Worm (Caenorhabditis elegans) whole organism, L1 larva: Measurements from ENCODE around the gene F35E8.10.

Experiments used
- C04F5.9 ChIP-seq: sonication (generic microtip); optimal IDR thresholded peaks from 2 replicates; lab custom pipeline; 2016; ENCODE audit warnings: missing genetic modification characterization, missing compliant biosample characterization
- C34B4.2 ChIP-seq: sonication (generic microtip); optimal IDR thresholded peaks from 2 replicates; lab custom pipeline; 2017; ENCODE audit warnings: mild to moderate bottlenecking, missing genetic modification characterization, missing compliant biosample characterization
- Y116A8C.19 ChIP-seq: sonication (generic microtip); optimal IDR thresholded peaks from 2 replicates; lab custom pipeline; 2016; ENCODE audit warnings: missing compliant biosample characterization, missing genetic modification characterization, borderline replicate concordance
- aha-1 ChIP-seq: fragments of 150-350 bp; optimal IDR thresholded peaks from 2 replicates; lab custom pipeline; 2014; ENCODE audit warnings: missing biosample characterization, missing genetic modification characterization
- ama-1 ChIP-seq: fragments of 150-350 bp; optimal IDR thresholded peaks from 2 replicates; lab custom pipeline; 2014
- blmp-1 ChIP-seq: fragments of 150-350 bp; optimal IDR thresholded peaks from 2 replicates; lab custom pipeline; 2014; ENCODE audit warnings: missing biosample characterization, missing genetic modification characterization
- ceh-63 ChIP-seq: fragments of 200-800 bp; sonication (Bioruptor generic); optimal IDR thresholded peaks from 2 replicates; lab custom pipeline; 2018; ENCODE audit warnings: mild to moderate bottlenecking, missing genetic modification characterization, missing compliant biosample characterization
- ceh-82 ChIP-seq, 3 experiments: fragments of 150-350 bp in 1 of 3; sonication (generic microtip) in 2 of 3; optimal IDR thresholded peaks; 2 replicates each; lab custom pipeline; 2014 to 2017; ENCODE audit warnings: missing biosample characterization in 3 of 3, missing genetic modification characterization in 3 of 3
- dpl-1 ChIP-seq, 3 experiments: fragments of 150-350 bp in 2 of 3; sonication (generic microtip) in 1 of 3; optimal IDR thresholded peaks; 2 replicates each; lab custom pipeline; 2014 to 2017; ENCODE audit warnings: missing biosample characterization in 3 of 3, missing genetic modification characterization in 3 of 3, missing genetic modification reagents in 3 of 3
- efl-1 ChIP-seq, 4 experiments: fragments of 150-350 bp; optimal IDR thresholded peaks in 3 of 4; peaks in 1 of 4; 1 replicate in 1 of 4; 2 replicates in 3 of 4; lab custom pipeline; 2014; ENCODE audit warnings: missing biosample characterization in 2 of 4, missing genetic modification characterization in 2 of 4, missing genetic modification reagents in 2 of 4
- elt-3 ChIP-seq, 6 experiments: fragments of 150-350 bp in 1 of 6; sonication (generic microtip); optimal IDR thresholded peaks; 2 replicates each; lab custom pipeline; 2017 to 2018; ENCODE audit warnings: missing biosample characterization in 6 of 6, missing genetic modification characterization in 6 of 6, inconsistent platforms in 1 of 6
- fkh-10 ChIP-seq: sonication (generic microtip); optimal IDR thresholded peaks from 2 replicates; lab custom pipeline; 2017; ENCODE audit warnings: missing biosample characterization, missing genetic modification reagents, missing genetic modification characterization
- fkh-8 ChIP-seq: sonication (generic microtip); optimal IDR thresholded peaks from 2 replicates; lab custom pipeline; 2016; ENCODE audit warnings: mild to moderate bottlenecking, missing genetic modification characterization, missing compliant biosample characterization
- irx-1 ChIP-seq: sonication (generic microtip); optimal IDR thresholded peaks from 2 replicates; lab custom pipeline; 2016; ENCODE audit warnings: missing genetic modification characterization, missing compliant biosample characterization
- isw-1 ChIP-seq: fragments of 200-800 bp; sonication (Bioruptor generic); IDR thresholded peaks from 2 replicates; pipeline ENCODE4 v1.3.6; 2022; ENCODE audit warnings: missing genetic modification characterization, missing compliant biosample characterization
- lin-14 ChIP-seq: fragments of 200-800 bp; sonication (Bioruptor generic); optimal IDR thresholded peaks from 2 replicates; lab custom pipeline; 2018; ENCODE audit warnings: mild to moderate bottlenecking, missing genetic modification characterization, moderate library complexity, missing compliant biosample characterization
- lin-35 ChIP-seq, 2 experiments: fragments of 150-350 bp; optimal IDR thresholded peaks; 2 replicates each; lab custom pipeline; 2014; ENCODE audit warnings: missing biosample characterization in 2 of 2, missing genetic modification characterization in 2 of 2, missing genetic modification reagents in 2 of 2
- lin-39 ChIP-seq: fragments of 150-350 bp; optimal IDR thresholded peaks from 2 replicates; lab custom pipeline; 2014; ENCODE audit warnings: missing biosample characterization, missing genetic modification reagents, missing genetic modification characterization
- lir-3 ChIP-seq: sonication (generic microtip); optimal IDR thresholded peaks from 2 replicates; lab custom pipeline; 2016; ENCODE audit warnings: mild to moderate bottlenecking, missing genetic modification characterization, moderate library complexity, missing compliant biosample characterization; ENCODE audit not compliant: poor library complexity
- lsy-2 ChIP-seq, 2 experiments: fragments of 150-350 bp; optimal IDR thresholded peaks; 2 replicates each; lab custom pipeline; 2014; ENCODE audit warnings: missing biosample characterization in 2 of 2, missing genetic modification characterization in 2 of 2
- nhr-11 ChIP-seq: fragments of 150-350 bp; optimal IDR thresholded peaks from 2 replicates; lab custom pipeline; 2014; ENCODE audit warnings: missing biosample characterization, missing genetic modification characterization
- nhr-237 ChIP-seq: fragments of 150-350 bp; optimal IDR thresholded peaks from 2 replicates; lab custom pipeline; 2014; ENCODE audit warnings: missing biosample characterization, missing genetic modification characterization
- nhr-28 ChIP-seq: fragments of 150-350 bp; optimal IDR thresholded peaks from 2 replicates; lab custom pipeline; 2014; ENCODE audit warnings: missing biosample characterization, missing genetic modification characterization
- nhr-77 ChIP-seq: fragments of 150-350 bp; optimal IDR thresholded peaks from 2 replicates; lab custom pipeline; 2014; ENCODE audit warnings: missing biosample characterization, missing genetic modification characterization
- nhr-84 ChIP-seq: sonication (generic microtip); optimal IDR thresholded peaks from 2 replicates; lab custom pipeline; 2017; ENCODE audit warnings: missing biosample characterization, missing genetic modification characterization
- nhr-85 ChIP-seq: sonication (generic microtip); peaks from one replicate; lab custom pipeline; 2016; ENCODE audit warnings: missing genetic modification characterization, inconsistent platforms, missing compliant biosample characterization
- pax-3 ChIP-seq: fragments of 200-800 bp; sonication (Bioruptor generic); optimal IDR thresholded peaks from 2 replicates; lab custom pipeline; 2018; ENCODE audit warnings: mild to moderate bottlenecking, missing genetic modification characterization, moderate library complexity, missing compliant biosample characterization
- rnt-1 ChIP-seq: sonication (generic microtip); optimal IDR thresholded peaks from 2 replicates; lab custom pipeline; 2016; ENCODE audit warnings: mild to moderate bottlenecking, missing genetic modification characterization, moderate library complexity, missing compliant biosample characterization
- sox-4 ChIP-seq: sonication (generic microtip); optimal IDR thresholded peaks from 2 replicates; lab custom pipeline; 2016; ENCODE audit warnings: missing genetic modification characterization, missing compliant biosample characterization
- swsn-7 ChIP-seq: sonication (generic microtip); optimal IDR thresholded peaks from 2 replicates; lab custom pipeline; 2016; ENCODE audit warnings: missing genetic modification characterization, missing compliant biosample characterization
- tbx-2 ChIP-seq: sonication (generic microtip); optimal IDR thresholded peaks from 2 replicates; lab custom pipeline; 2016; ENCODE audit warnings: missing genetic modification characterization, missing compliant biosample characterization
- unc-62 ChIP-seq: fragments of 150-350 bp; optimal IDR thresholded peaks from 2 replicates; lab custom pipeline; 2014; ENCODE audit warnings: missing biosample characterization, missing genetic modification reagents, missing genetic modification characterization
- unc-86 ChIP-seq: sonication (generic microtip); optimal IDR thresholded peaks from 2 replicates; lab custom pipeline; 2016; ENCODE audit warnings: missing genetic modification characterization, missing compliant biosample characterization
- unc-98 ChIP-seq: fragments of 200-800 bp; sonication (Bioruptor generic); IDR thresholded peaks from 2 replicates; pipeline ENCODE4 v1.3.6; 2022; ENCODE audit warnings: missing genetic modification characterization, missing compliant biosample characterization
- zip-4 ChIP-seq: fragments of 200-800 bp; sonication (Bioruptor generic); optimal IDR thresholded peaks from 2 replicates; lab custom pipeline; 2018; ENCODE audit warnings: mild to moderate bottlenecking, missing genetic modification characterization, moderate library complexity, missing compliant biosample characterization
- ztf-4 ChIP-seq: fragments of 150-350 bp; optimal IDR thresholded peaks from 2 replicates; lab custom pipeline; 2014; ENCODE audit warnings: missing biosample characterization, missing genetic modification characterization

Gene F35E8.10

ce11 chrV:15920273-15920672, at the start of gene F35E8.10:
Gene F35E8.10, minus strand, starts transcription at chrV:15920373.
- TF ChIP-seq lsy-2 (tag; optimal IDR thresholded peaks at IDR 0.05; lab: Kevin White, UChicago): no peak
- TF ChIP-seq lin-35 (GFP tag; optimal IDR thresholded peaks at IDR 0.05; lab: Kevin White, UChicago): no peak
- TF ChIP-seq isw-1 (GFP tag; lab: Robert Waterston, UW): no peak
- TF ChIP-seq swsn-7 (tag; lab: Kevin White, UChicago): no peak
- no peak for TF ChIP-seq sox-4 (tag; lab: Kevin White, UChicago)
- no peak for TF ChIP-seq lir-3
- TF ChIP-seq unc-98: no peak
- TF ChIP-seq fkh-8 (tag; lab: Kevin White, UChicago): no peak
- no peak for TF ChIP-seq blmp-1 (tag; lab: Kevin White, UChicago)
- TF ChIP-seq nhr-77 (tag; lab: Kevin White, UChicago): no peak
- no peak for TF ChIP-seq elt-3 (tag; optimal IDR thresholded peaks at IDR 0.05; lab: Kevin White, UChicago)
- no peak for TF ChIP-seq tbx-2 (tag; lab: Kevin White, UChicago)
- no peak for TF ChIP-seq nhr-85 (tag; lab: Kevin White, UChicago)
- no peak for TF ChIP-seq unc-86 (tag; lab: Kevin White, UChicago)
- TF ChIP-seq ceh-82 (tag; optimal IDR thresholded peaks at IDR 0.05; lab: Kevin White, UChicago): no peak
- TF ChIP-seq rnt-1 (tag; lab: Kevin White, UChicago): no peak

- TF ChIP-seq ztf-4 (tag; lab: Kevin White, UChicago) (no peak), unc-98 (no peak), lir-3 (no peak), zip-4 (no peak), efl-1 (optimal IDR thresholded peaks at IDR 0.05; lab: Kevin White, UChicago) (no peak), efl-1 (GFP tag; optimal IDR thresholded peaks at IDR 0.05 in 1 of 2; lab: Kevin White, UChicago) (no peak), nhr-237 (tag; lab: Kevin White, UChicago) (no peak), C04F5.9 (tag; lab: Kevin White, UChicago) (no peak), lin-35 (GFP tag; optimal IDR thresholded peaks at IDR 0.05; lab: Kevin White, UChicago) (no peak), lin-14 (GFP tag; lab: Kevin White, UChicago) (no peak), blmp-1 (tag; lab: Kevin White, UChicago) (no peak), nhr-28 (no peak), ceh-82 (tag; optimal IDR thresholded peaks at IDR 0.05; lab: Kevin White, UChicago) (no peak), dpl-1 (GFP tag; optimal IDR thresholded peaks at IDR 0.05; lab: Kevin White, UChicago) (no peak), nhr-84 (tag; lab: Kevin White, UChicago) (no peak), C34B4.2 (no peak), nhr-11 (tag; lab: Kevin White, UChicago) (no peak), ama-1 (lab: Kevin White, UChicago) (no peak), ceh-63 (GFP tag; lab: Kevin White, UChicago) (no peak), fkh-10 (GFP tag; lab: Kevin White, UChicago) (no peak)
Measured at ce11 chrV:15969653-15970052, 49.5 kb upstream of the F35E8.10 start, which contains the start of gene F36G9.7. Gene F36G9.7, minus strand, starts transcription at chrV:15969753.

DNA sequence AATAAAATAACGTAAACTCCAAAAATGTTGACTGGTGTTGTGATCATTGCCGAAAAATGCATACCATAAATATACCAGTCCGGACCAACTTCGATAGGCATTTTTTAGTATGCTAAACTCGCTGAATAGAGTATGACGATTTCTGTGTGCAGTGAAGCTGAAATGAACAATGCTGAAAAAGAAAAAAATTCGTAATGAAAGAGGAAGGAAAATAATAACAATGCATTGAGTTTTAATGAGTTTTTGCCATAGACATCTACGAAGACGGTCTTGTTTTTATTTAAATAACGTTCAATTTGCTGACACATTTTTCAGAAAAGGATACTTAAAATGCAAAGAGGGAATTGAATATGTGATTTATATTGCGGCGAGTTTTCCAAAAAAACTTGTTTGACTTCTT, 47.4 kb upstream of the F35E8.10 start, which contains the start of gene sri-1:
Gene sri-1 (minus strand): TSS at position 101 of the 400 bp plus-strand sequence.
- TF ChIP-seq tbx-2 (tag; lab: Kevin White, UChicago) (no peak), Y116A8C.19 (tag; lab: Kevin White, UChicago) (no peak), pax-3 (tag; lab: Kevin White, UChicago) (no peak), nhr-237 (tag; lab: Kevin White, UChicago) (no peak), unc-62 (no peak), lin-39 (tag; lab: Kevin White, UChicago) (no peak), nhr-77 (tag; lab: Kevin White, UChicago) (no peak), blmp-1 (tag; lab: Kevin White, UChicago) (no peak), rnt-1 (tag; lab: Kevin White, UChicago) (no peak), aha-1 (tag; lab: Kevin White, UChicago) (no peak), elt-3 (tag; optimal IDR thresholded peaks at IDR 0.05; lab: Kevin White, UChicago) (no peak), irx-1 (no peak)

ce11 chrV:15965114-15965513, 44.9 kb upstream of the F35E8.10 start, which contains the start of gene sri-2:
Gene sri-2, minus strand, starts transcription at chrV:15965214.
- no peak for TF ChIP-seq dpl-1 (GFP tag; optimal IDR thresholded peaks at IDR 0.05; lab: Kevin White, UChicago)
- TF ChIP-seq fkh-8 (tag; lab: Kevin White, UChicago): peak; percentile 39
